Fruit fly (Drosophila melanogaster) whole organism: ENCODE measurements around the gene simj.

Experiments used
- Dll ChIP-seq: fragments of >200 bp; optimal IDR thresholded peaks from 2 replicates; lab custom pipeline; 2017
- EcR ChIP-seq, 2 experiments: fragments of >200 bp; optimal IDR thresholded peaks; 2 replicates each; lab custom pipeline; 2017; ENCODE audit warnings: missing biosample characterization in 2 of 2, missing genetic modification characterization in 2 of 2, missing genetic modification reagents in 2 of 2
- psq ChIP-seq: fragments of >200 bp; optimal IDR thresholded peaks from 2 replicates; lab custom pipeline; 2017
- usp ChIP-seq: fragments of >200 bp; optimal IDR thresholded peaks from 2 replicates; lab custom pipeline; 2017; ENCODE audit warnings: missing biosample characterization, missing genetic modification characterization, mixed read lengths

dm6 chr3L:10656451-10657198 is 7.9 kb upstream of the simj start:
- TF ChIP-seq usp (GFP tag; lab: Kevin White, UChicago) (no peak), EcR (GFP tag; optimal IDR thresholded peaks at IDR 0.05; lab: Kevin White, UChicago) (no peak), Dll (lab: Kevin White, UChicago) (no peak), psq (no peak)
